Worm (Caenorhabditis elegans): ENCODE measurements around the gene Y105C5A.1272.

DNA sequence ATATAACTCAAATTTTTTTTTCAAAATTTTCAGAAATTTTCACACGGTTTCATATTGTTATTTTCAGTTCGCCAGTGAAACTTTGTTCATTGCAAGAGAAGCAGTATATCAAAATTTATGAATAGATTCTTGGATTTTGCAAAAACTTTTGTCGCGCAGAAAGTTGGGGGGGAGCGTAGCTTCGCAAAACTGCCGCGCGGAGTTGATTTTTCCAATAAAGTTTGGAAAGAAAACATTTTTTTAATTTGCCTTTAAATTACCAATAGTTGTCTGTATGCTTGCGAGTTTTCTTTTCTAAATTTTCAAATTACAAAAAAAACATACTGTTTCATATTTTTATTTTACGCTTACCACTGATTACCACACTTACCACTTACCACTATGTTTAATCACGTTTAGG is 39.4 kb downstream of the Y105C5A.1272 start:
- TF ChIP-seq klf-2 (GFP tag; conservative IDR thresholded peaks at IDR 0.05) (no peak), cog-1 (tag; optimal IDR thresholded peaks at IDR 0.05) (no peak), ztf-29 (GFP tag; IDR thresholded peaks at IDR 0.05) (no peak), med-1 (GFP tag; optimal IDR thresholded peaks at IDR 0.05; ENCODE audit: insufficient read depth) (no peak), tab-1 (GFP tag; IDR thresholded peaks at IDR 0.05) (no peak), ztf-23 (GFP tag; IDR thresholded peaks at IDR 0.05) (no peak), ref-1 (GFP tag; conservative IDR thresholded peaks at IDR 0.05) (no peak), T22C8.4 (GFP tag; IDR thresholded peaks at IDR 0.05) (no peak)
